Worm (Caenorhabditis elegans) whole organism, L2 larva: ENCODE measurements around the gene F46G11.2.

Source experiments
- C34F6.9 ChIP-seq: fragments of 150-350 bp; optimal IDR thresholded peaks from 2 replicates; lab custom pipeline; 2014; ENCODE audit warnings: missing biosample characterization, missing genetic modification characterization
- F13H6.1 ChIP-seq: sonication (generic microtip); optimal IDR thresholded peaks from 2 replicates; lab custom pipeline; 2016; ENCODE audit warnings: missing genetic modification characterization, missing compliant biosample characterization
- Y55F3AM.14 ChIP-seq: fragments of 200-800 bp; sonication (Bioruptor generic); optimal IDR thresholded peaks from 2 replicates; lab custom pipeline; 2018; ENCODE audit warnings: mild to moderate bottlenecking, missing genetic modification characterization, missing compliant biosample characterization
- ZK546.5 ChIP-seq: sonication (generic microtip); optimal IDR thresholded peaks from 2 replicates; lab custom pipeline; 2017; ENCODE audit warnings: missing biosample characterization, missing genetic modification characterization
- alr-1 ChIP-seq: fragments of 150-350 bp; optimal IDR thresholded peaks from 2 replicates; lab custom pipeline; 2014; ENCODE audit warnings: missing biosample characterization, missing genetic modification characterization
- aly-2 ChIP-seq: fragments of 150-350 bp; optimal IDR thresholded peaks from 2 replicates; lab custom pipeline; 2014; ENCODE audit warnings: missing biosample characterization, missing genetic modification characterization
- ama-1 ChIP-seq: fragments of 150-350 bp; optimal IDR thresholded peaks from 2 replicates; lab custom pipeline; 2018; ENCODE audit warnings: inconsistent platforms
- ceh-82 ChIP-seq: fragments of 150-350 bp; optimal IDR thresholded peaks from 2 replicates; lab custom pipeline; 2014; ENCODE audit warnings: missing biosample characterization, missing genetic modification characterization
- crh-2 ChIP-seq: sonication (generic microtip); optimal IDR thresholded peaks from 2 replicates; lab custom pipeline; 2017; ENCODE audit warnings: missing biosample characterization, missing genetic modification characterization
- dmd-4 ChIP-seq: sonication (generic microtip); optimal IDR thresholded peaks from 2 replicates; lab custom pipeline; 2017; ENCODE audit warnings: missing biosample characterization, missing genetic modification characterization
- egl-27 ChIP-seq: sonication (generic microtip); optimal IDR thresholded peaks from 3 replicates; lab custom pipeline; 2017; ENCODE audit warnings: missing biosample characterization, missing genetic modification reagents, missing genetic modification characterization
- elt-1 ChIP-seq: fragments of 150-350 bp; optimal IDR thresholded peaks from 2 replicates; lab custom pipeline; 2014; ENCODE audit warnings: missing biosample characterization, missing genetic modification characterization
- elt-3 ChIP-seq: sonication (generic microtip); optimal IDR thresholded peaks from 2 replicates; lab custom pipeline; 2017; ENCODE audit warnings: missing biosample characterization, missing genetic modification characterization
- fos-1 ChIP-seq: fragments of 150-350 bp; optimal IDR thresholded peaks from 2 replicates; lab custom pipeline; 2014; ENCODE audit warnings: missing biosample characterization, missing genetic modification characterization
- lin-13 ChIP-seq: fragments of 150-350 bp; optimal IDR thresholded peaks from 2 replicates; lab custom pipeline; 2014; ENCODE audit warnings: missing biosample characterization, missing genetic modification reagents, missing genetic modification characterization
- lin-39 ChIP-seq: fragments of 150-350 bp; optimal IDR thresholded peaks from 2 replicates; lab custom pipeline; 2014; ENCODE audit warnings: missing biosample characterization, missing genetic modification reagents, missing genetic modification characterization
- lsy-2 ChIP-seq, 2 experiments: fragments of 150-350 bp in 1 of 2; sonication (generic microtip) in 1 of 2; optimal IDR thresholded peaks; 2 replicates each; lab custom pipeline; 2014 to 2017; ENCODE audit warnings: missing biosample characterization in 2 of 2, missing genetic modification characterization in 2 of 2
- mab-5 ChIP-seq: fragments of 150-350 bp; optimal IDR thresholded peaks from 2 replicates; lab custom pipeline; 2014; ENCODE audit warnings: missing biosample characterization, missing genetic modification characterization
- mdl-1 ChIP-seq, 2 experiments: fragments of 150-350 bp in 1 of 2; sonication (generic microtip) in 1 of 2; optimal IDR thresholded peaks; 2 replicates each; lab custom pipeline; 2017; ENCODE audit warnings: missing biosample characterization in 2 of 2, missing genetic modification characterization in 2 of 2
- nhr-11 ChIP-seq: fragments of 150-350 bp; optimal IDR thresholded peaks from 2 replicates; lab custom pipeline; 2014; ENCODE audit warnings: missing biosample characterization, missing genetic modification characterization
- nhr-12 ChIP-seq: fragments of 150-350 bp; optimal IDR thresholded peaks from 2 replicates; lab custom pipeline; 2014; ENCODE audit warnings: missing biosample characterization, missing genetic modification characterization
- nhr-129 ChIP-seq: fragments of 150-350 bp; optimal IDR thresholded peaks from 2 replicates; lab custom pipeline; 2014; ENCODE audit warnings: missing biosample characterization, missing genetic modification characterization
- nhr-23 ChIP-seq: fragments of 150-350 bp; optimal IDR thresholded peaks from 2 replicates; lab custom pipeline; 2014; ENCODE audit warnings: missing biosample characterization, missing genetic modification reagents, missing genetic modification characterization
- nhr-237 ChIP-seq: fragments of 150-350 bp; optimal IDR thresholded peaks from 2 replicates; lab custom pipeline; 2014; ENCODE audit warnings: missing biosample characterization, missing genetic modification characterization
- nhr-25 ChIP-seq: fragments of 150-350 bp; sonication (generic microtip); optimal IDR thresholded peaks from 3 replicates; lab custom pipeline; 2014; ENCODE audit warnings: missing biosample characterization, missing genetic modification characterization
- nhr-6 ChIP-seq: fragments of 150-350 bp; optimal IDR thresholded peaks from 2 replicates; lab custom pipeline; 2014; ENCODE audit warnings: missing biosample characterization, missing genetic modification characterization
- nhr-77 ChIP-seq: fragments of 150-350 bp; optimal IDR thresholded peaks from 2 replicates; lab custom pipeline; 2014; ENCODE audit warnings: missing biosample characterization, missing genetic modification characterization
- peb-1 ChIP-seq: fragments of 150-350 bp; optimal IDR thresholded peaks from 2 replicates; lab custom pipeline; 2014; ENCODE audit warnings: missing biosample characterization, missing genetic modification characterization
- sem-4 ChIP-seq: fragments of 150-350 bp; optimal IDR thresholded peaks from 2 replicates; lab custom pipeline; 2014; ENCODE audit warnings: missing biosample characterization, missing genetic modification reagents, missing genetic modification characterization
- skn-1 ChIP-seq: sonication (generic microtip); optimal IDR thresholded peaks from 2 replicates; lab custom pipeline; 2017; ENCODE audit warnings: missing biosample characterization, missing genetic modification characterization
- sma-3 ChIP-seq: sonication (generic microtip); optimal IDR thresholded peaks from 2 replicates; lab custom pipeline; 2016; ENCODE audit warnings: missing genetic modification reagents, missing genetic modification characterization, missing compliant biosample characterization
- unc-39 ChIP-seq: fragments of 150-350 bp; optimal IDR thresholded peaks from 2 replicates; lab custom pipeline; 2014; ENCODE audit warnings: missing biosample characterization, missing genetic modification characterization
- unc-55 ChIP-seq: fragments of 150-350 bp; sonication (generic microtip); optimal IDR thresholded peaks from 3 replicates; lab custom pipeline; 2014; ENCODE audit warnings: missing biosample characterization, missing genetic modification reagents, missing genetic modification characterization
- unc-62 ChIP-seq: fragments of 150-350 bp; optimal IDR thresholded peaks from 2 replicates; lab custom pipeline; 2014; ENCODE audit warnings: missing biosample characterization, missing genetic modification reagents, missing genetic modification characterization
- ztf-1 ChIP-seq: fragments of 200-800 bp; sonication (Bioruptor generic); conservative IDR thresholded peaks from 2 replicates; pipeline ENCODE4 v1.3.6; 2022; ENCODE audit warnings: missing genetic modification characterization, missing compliant biosample characterization
- ztf-11 ChIP-seq: sonication (generic microtip); optimal IDR thresholded peaks from 2 replicates; lab custom pipeline; 2017; ENCODE audit warnings: missing biosample characterization, missing genetic modification characterization

The F46G11.2 gene

ce11 chrX:5839643-5840042 lies 51.7 kb downstream of the F46G11.2 start, which contains the start of gene dct-11:
Gene dct-11, minus strand, starts transcription at chrX:5839778.
- TF ChIP-seq nhr-237 (tag; lab: Kevin White, UChicago) (no peak), alr-1 (no peak), mab-5 (tag; lab: Kevin White, UChicago) (no peak), nhr-11 (no peak), nhr-12 (tag; lab: Kevin White, UChicago) (no peak), crh-2 (tag; lab: Kevin White, UChicago) (peak; percentile 39), sem-4 (tag; lab: Kevin White, UChicago) (no peak), aly-2 (tag; lab: Kevin White, UChicago) (no peak), lin-13 (no peak), ceh-82 (tag; lab: Kevin White, UChicago) (no peak), lin-39 (no peak), fos-1 (peak; percentile 79), elt-1 (no peak), ztf-11 (no peak), unc-55 (no peak), nhr-6 (no peak), nhr-77 (tag; lab: Kevin White, UChicago) (no peak), elt-3 (tag; lab: Kevin White, UChicago) (no peak), sma-3 (GFP tag; lab: Kevin White, UChicago) (no peak), unc-62 (GFP tag; lab: Kevin White, UChicago) (no peak), C34F6.9 (tag; lab: Kevin White, UChicago) (no peak), lsy-2 (tag; optimal IDR thresholded peaks at IDR 0.05; lab: Kevin White, UChicago) (no peak), nhr-23 (tag; lab: Kevin White, UChicago) (no peak), Y55F3AM.14 (no peak), ZK546.5 (tag; lab: Kevin White, UChicago) (no peak), egl-27 (tag; lab: Kevin White, UChicago) (no peak), ama-1 (lab: Kevin White, UChicago) (no peak), ztf-1 (no peak), F13H6.1 (tag; lab: Kevin White, UChicago) (peak; percentile 28), mdl-1 (tag; optimal IDR thresholded peaks at IDR 0.05; lab: Kevin White, UChicago) (no peak), nhr-129 (peak; percentile 6), dmd-4 (no peak), peb-1 (tag; lab: Kevin White, UChicago) (no peak), unc-39 (tag; lab: Kevin White, UChicago) (no peak), skn-1 (tag; lab: Kevin White, UChicago) (no peak), nhr-25 (tag; lab: Kevin White, UChicago) (no peak)
